Fruit fly (Drosophila melanogaster) whole organism, embryonic: Measurements from ENCODE around the gene Mst77F.

ENCODE experiments used
- B-H1 ChIP-seq: fragments of 200-800 bp; sonication (Bioruptor generic); IDR thresholded peaks from 3 replicates; pipeline ENCODE4 v1.3.6; 2022; ENCODE audit warnings: missing biosample characterization, missing genetic modification characterization
- CG10209 ChIP-seq: fragments of 200-800 bp; sonication (Bioruptor generic); optimal IDR thresholded peaks from 3 replicates; lab custom pipeline; 2017; ENCODE audit warnings: missing biosample characterization, mild to moderate bottlenecking, missing genetic modification characterization, missing genetic modification reagents
- CG10959 ChIP-seq: fragments of 200-800 bp; sonication (Bioruptor generic); IDR thresholded peaks from 2 replicates; pipeline ENCODE4 v1.3.6; 2022; ENCODE audit warnings: missing biosample characterization, missing genetic modification characterization
- CG11247 ChIP-seq: fragments of 200-800 bp; sonication (Bioruptor generic); IDR thresholded peaks from 2 replicates; pipeline ENCODE4 v1.3.6; 2022; ENCODE audit warnings: missing biosample characterization, missing genetic modification characterization
- CG11560 ChIP-seq: fragments of 200-800 bp; sonication (Bioruptor generic); IDR thresholded peaks from 3 replicates; pipeline ENCODE4 v1.3.6; 2022; ENCODE audit warnings: missing biosample characterization, missing genetic modification characterization
- CG12219 ChIP-seq: fragments of 200-800 bp; sonication (Bioruptor generic); optimal IDR thresholded peaks from 3 replicates; lab custom pipeline; 2018; ENCODE audit warnings: missing biosample characterization, mild to moderate bottlenecking, missing genetic modification characterization
- CG12391 ChIP-seq: fragments of 200-800 bp; sonication (Bioruptor generic); optimal IDR thresholded peaks from 3 replicates; lab custom pipeline; 2018; ENCODE audit warnings: missing biosample characterization, mild to moderate bottlenecking, missing genetic modification characterization, moderate library complexity
- CG12744 ChIP-seq: fragments of 200-800 bp; sonication (Bioruptor generic); optimal IDR thresholded peaks from 2 replicates; lab custom pipeline; 2016; ENCODE audit warnings: missing biosample characterization, missing genetic modification characterization
- CG14441 ChIP-seq: fragments of 200-800 bp; sonication (Bioruptor generic); IDR thresholded peaks from 2 replicates; pipeline ENCODE4 v1.3.6; 2022; ENCODE audit warnings: missing biosample characterization, missing genetic modification characterization
- CG15514 ChIP-seq: fragments of 200-800 bp; sonication (Bioruptor generic); optimal IDR thresholded peaks from 3 replicates; lab custom pipeline; 2017; ENCODE audit warnings: missing biosample characterization, missing genetic modification characterization, mild to moderate bottlenecking, moderate library complexity, missing genetic modification reagents
- CG17612 ChIP-seq: fragments of 200-800 bp; sonication (Bioruptor generic); IDR thresholded peaks from 2 replicates; pipeline ENCODE4 v1.3.6; 2022; ENCODE audit warnings: missing biosample characterization, missing genetic modification characterization
- CG17829 ChIP-seq: fragments of 200-800 bp; optimal IDR thresholded peaks from 2 replicates; lab custom pipeline; 2019; ENCODE audit warnings: missing biosample characterization, mild to moderate bottlenecking, missing genetic modification characterization, moderate library complexity
- CG17912 ChIP-seq: fragments of 200-800 bp; sonication (Bioruptor generic); optimal IDR thresholded peaks from 2 replicates; lab custom pipeline; 2018; ENCODE audit warnings: missing biosample characterization, mild to moderate bottlenecking, missing genetic modification characterization
- CG18764 ChIP-seq: fragments of 200-800 bp; sonication (Bioruptor generic); optimal IDR thresholded peaks from 3 replicates; lab custom pipeline; 2016; ENCODE audit warnings: missing biosample characterization, missing genetic modification characterization
- CG2678 ChIP-seq: fragments of 200-800 bp; sonication (Bioruptor generic); optimal IDR thresholded peaks from 3 replicates; lab custom pipeline; 2019; ENCODE audit warnings: missing biosample characterization, mild to moderate bottlenecking, missing genetic modification characterization, moderate library complexity
- CG3407 ChIP-seq: fragments of 200-800 bp; sonication (Bioruptor generic); optimal IDR thresholded peaks from 2 replicates; lab custom pipeline; 2018; ENCODE audit warnings: missing biosample characterization, mild to moderate bottlenecking, missing genetic modification characterization
- CG4360 ChIP-seq: fragments of 200-800 bp; sonication (Bioruptor generic); IDR thresholded peaks from 2 replicates; pipeline ENCODE4 v1.3.6; 2022; ENCODE audit warnings: missing biosample characterization, missing genetic modification characterization
- CG6272 ChIP-seq: fragments of 200-800 bp; sonication (Bioruptor generic); IDR thresholded peaks from 2 replicates; pipeline ENCODE4 v1.3.6; 2022; ENCODE audit warnings: missing biosample characterization, missing genetic modification characterization
- CG8281 ChIP-seq: fragments of 200-800 bp; sonication (Bioruptor generic); optimal IDR thresholded peaks from 2 replicates; lab custom pipeline; 2018; ENCODE audit warnings: missing biosample characterization, mild to moderate bottlenecking, missing genetic modification characterization, moderate library complexity
- CG8388 ChIP-seq: fragments of 200-800 bp; sonication (Bioruptor generic); optimal IDR thresholded peaks from 2 replicates; lab custom pipeline; 2019; ENCODE audit warnings: missing biosample characterization, mild to moderate bottlenecking, missing genetic modification characterization, moderate library complexity
- CG8924 ChIP-seq: fragments of 200-800 bp; optimal IDR thresholded peaks from 3 replicates; lab custom pipeline; 2019; ENCODE audit warnings: missing biosample characterization, mild to moderate bottlenecking, missing genetic modification characterization, moderate library complexity
- D ChIP-seq, 2 experiments: fragments of 200-800 bp in 1 of 2; fragments of >200 bp in 1 of 2; sonication (Bioruptor generic) in 1 of 2; optimal IDR thresholded peaks; 2 replicates in 1 of 2; 3 replicates in 1 of 2; lab custom pipeline; 2017; ENCODE audit warnings: mild to moderate bottlenecking in 1 of 2, missing biosample characterization in 1 of 2, missing genetic modification characterization in 1 of 2, missing genetic modification reagents in 1 of 2
- E2f1 ChIP-seq: fragments of 200-800 bp; sonication (Bioruptor generic); IDR thresholded peaks from 2 replicates; pipeline ENCODE4 v1.3.6; 2022; ENCODE audit warnings: missing biosample characterization, missing genetic modification characterization
- ERR ChIP-seq: fragments of 200-800 bp; sonication (Bioruptor generic); optimal IDR thresholded peaks from 2 replicates; lab custom pipeline; 2016; ENCODE audit warnings: missing biosample characterization, missing genetic modification characterization
- HLH3B ChIP-seq: fragments of 200-800 bp; sonication (Bioruptor generic); IDR thresholded peaks from 2 replicates; pipeline ENCODE4 v1.3.6; 2022; ENCODE audit warnings: missing biosample characterization, missing genetic modification characterization
- HLH54F ChIP-seq: fragments of 200-800 bp; sonication (Bioruptor generic); optimal IDR thresholded peaks from 3 replicates; lab custom pipeline; 2016; ENCODE audit warnings: missing biosample characterization, missing genetic modification characterization
- HLHmδ ChIP-seq: fragments of 200-800 bp; sonication (Bioruptor generic); optimal IDR thresholded peaks from 2 replicates; lab custom pipeline; 2018; ENCODE audit warnings: missing biosample characterization, mild to moderate bottlenecking, missing genetic modification characterization, moderate library complexity
- Nf-YB ChIP-seq: fragments of 200-800 bp; sonication (Bioruptor generic); optimal IDR thresholded peaks from 3 replicates; lab custom pipeline; 2019; ENCODE audit warnings: missing biosample characterization, mild to moderate bottlenecking, missing genetic modification characterization, moderate library complexity
- Poxn ChIP-seq: fragments of 200-800 bp; sonication (Bioruptor generic); IDR thresholded peaks from 2 replicates; pipeline ENCODE4 v1.3.6; 2022; ENCODE audit warnings: missing biosample characterization, missing genetic modification characterization
- ac ChIP-seq: fragments of 200-800 bp; sonication (Bioruptor generic); optimal IDR thresholded peaks from 3 replicates; lab custom pipeline; 2017; ENCODE audit warnings: missing biosample characterization, mild to moderate bottlenecking, missing genetic modification characterization
- amos ChIP-seq: fragments of 200-800 bp; sonication (Bioruptor generic); IDR thresholded peaks from 2 replicates; pipeline ENCODE4 v1.3.6; 2022; ENCODE audit warnings: missing biosample characterization, missing genetic modification characterization; ENCODE audit not compliant: partially characterized antibody
- bowl ChIP-seq: fragments of 200-800 bp; sonication (Bioruptor generic); IDR thresholded peaks from 2 replicates; pipeline ENCODE4 v1.3.6; 2022; ENCODE audit warnings: missing biosample characterization, missing genetic modification characterization
- br ChIP-seq: fragments of >200 bp; optimal IDR thresholded peaks from 2 replicates; lab custom pipeline; 2017
- cwo ChIP-seq: fragments of 200-800 bp; sonication (Bioruptor generic); optimal IDR thresholded peaks from 3 replicates; lab custom pipeline; 2017; ENCODE audit warnings: missing biosample characterization, missing genetic modification characterization, mild to moderate bottlenecking, moderate library complexity, missing genetic modification reagents
- dan ChIP-seq: fragments of 200-800 bp; sonication (Bioruptor generic); IDR thresholded peaks from 2 replicates; pipeline ENCODE4 v1.3.6; 2022; ENCODE audit warnings: missing biosample characterization, missing genetic modification characterization
- emc ChIP-seq: fragments of 200-800 bp; sonication (Bioruptor generic); optimal IDR thresholded peaks from 2 replicates; lab custom pipeline; 2016; ENCODE audit warnings: missing biosample characterization, missing genetic modification characterization
- gem ChIP-seq: fragments of 200-800 bp; sonication (Bioruptor generic); optimal IDR thresholded peaks from 2 replicates; lab custom pipeline; 2019; ENCODE audit warnings: missing biosample characterization, mild to moderate bottlenecking, missing genetic modification characterization, moderate library complexity
- gt ChIP-seq: fragments of 200-800 bp; sonication (Bioruptor generic); IDR thresholded peaks from 2 replicates; pipeline ENCODE4 v1.3.6; 2022; ENCODE audit warnings: missing biosample characterization, missing genetic modification characterization
- jigr1 ChIP-seq: fragments of 200-800 bp; sonication (Bioruptor generic); IDR thresholded peaks from 3 replicates; pipeline ENCODE4 v1.3.6; 2022; ENCODE audit warnings: missing biosample characterization, missing genetic modification characterization
- lilli ChIP-seq: fragments of 200-800 bp; sonication (Bioruptor generic); optimal IDR thresholded peaks from 3 replicates; lab custom pipeline; 2016; ENCODE audit warnings: missing biosample characterization, missing genetic modification characterization
- pzg ChIP-seq: fragments of 200-800 bp; sonication (Bioruptor generic); optimal IDR thresholded peaks from 3 replicates; lab custom pipeline; 2018; ENCODE audit warnings: missing biosample characterization, mild to moderate bottlenecking, missing genetic modification characterization, moderate library complexity
- schlank ChIP-seq: fragments of 200-800 bp; sonication (Bioruptor generic); optimal IDR thresholded peaks from 2 replicates; lab custom pipeline; 2018; ENCODE audit warnings: missing biosample characterization, mild to moderate bottlenecking, missing genetic modification characterization
- slbo ChIP-seq: fragments of 200-800 bp; sonication (Bioruptor generic); IDR thresholded peaks from 2 replicates; pipeline ENCODE4 v1.3.6; 2022; ENCODE audit warnings: missing biosample characterization, missing genetic modification characterization
- so ChIP-seq: fragments of 200-800 bp; sonication (Bioruptor generic); IDR thresholded peaks from 3 replicates; pipeline ENCODE4 v1.3.6; 2022; ENCODE audit warnings: missing biosample characterization, missing genetic modification characterization
- tna ChIP-seq: fragments of 200-800 bp; sonication (Bioruptor generic); IDR thresholded peaks from 2 replicates; pipeline ENCODE4 v1.3.6; 2022; ENCODE audit warnings: missing biosample characterization, missing genetic modification characterization; ENCODE audit not compliant: partially characterized antibody
- ttk ChIP-seq: fragments of 200-800 bp; sonication (Bioruptor generic); IDR thresholded peaks from 2 replicates; pipeline ENCODE4 v2.1.2; 2022; ENCODE audit warnings: missing biosample characterization, missing genetic modification characterization
- vnd ChIP-seq: fragments of 200-800 bp; sonication (Bioruptor generic); IDR thresholded peaks from 3 replicates; pipeline ENCODE4 v1.3.6; 2022; ENCODE audit warnings: missing biosample characterization, missing genetic modification characterization; ENCODE audit not compliant: partially characterized antibody
- wdn ChIP-seq: fragments of 200-800 bp; sonication (Bioruptor generic); IDR thresholded peaks from 2 replicates; pipeline ENCODE4 v1.3.6; 2022; ENCODE audit warnings: missing biosample characterization, missing genetic modification characterization
- wek ChIP-seq: fragments of 200-800 bp; sonication (Bioruptor generic); optimal IDR thresholded peaks from 3 replicates; lab custom pipeline; 2018; ENCODE audit warnings: missing biosample characterization, mild to moderate bottlenecking, missing genetic modification characterization, moderate library complexity
- wor ChIP-seq: fragments of 200-800 bp; sonication (Bioruptor generic); IDR thresholded peaks from 2 replicates; pipeline ENCODE4 v1.3.6; 2022; ENCODE audit warnings: missing biosample characterization, missing genetic modification characterization

Gene Mst77F

DNA sequence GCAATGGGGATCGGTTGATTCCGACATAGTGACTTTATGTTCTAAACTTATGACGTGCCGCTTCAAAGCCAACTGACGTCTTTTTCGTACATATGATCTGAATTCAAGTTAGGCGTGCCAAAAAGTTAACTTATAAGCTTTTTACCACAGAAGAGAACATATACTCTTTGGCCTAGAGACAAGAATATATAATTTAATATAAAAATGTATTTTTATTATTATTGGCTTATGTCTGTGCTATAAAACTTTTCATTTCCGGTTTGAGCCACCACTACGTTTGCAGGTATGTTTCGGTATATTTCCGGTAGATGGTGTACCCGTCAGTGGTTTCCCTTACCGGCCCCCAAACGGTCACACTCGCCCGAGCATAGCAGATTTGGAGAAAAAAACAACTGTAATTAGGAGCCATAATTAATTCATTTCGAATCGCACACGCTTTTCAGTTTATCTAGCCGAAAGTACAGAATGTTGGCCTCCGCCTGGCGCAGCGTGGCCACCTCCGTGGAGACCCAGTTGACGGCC, 19.4 kb downstream of the Mst77F start, which contains the start of the genes CG3698 and tzn (continued):
- TF ChIP-seq wek (GFP tag; lab: Kevin White, UChicago) (peak; percentile 87), CG17612 (GFP tag; lab: Robert Waterston, UW) (peak; percentile 78; the same call in 1 of the 2 replicates), lilli (GFP tag; lab: Kevin White, UChicago) (peak; percentile 77), HLH54F (GFP tag; lab: Kevin White, UChicago) (peak; percentile 81), CG2678 (tag; lab: Kevin White, UChicago) (no peak), B-H1 (GFP tag; lab: Robert Waterston, UW) (peak; percentile 87), CG11560 (peak; percentile 79; the same call in 2 of the 3 replicates), wor (GFP tag; lab: Robert Waterston, UW) (peak; percentile 75), so (GFP tag; lab: Robert Waterston, UW) (peak; percentile 89; the same call in 2 of the 3 replicates), pzg (GFP tag; lab: Kevin White, UChicago) (peak; percentile 81), CG8281 (tag; lab: Kevin White, UChicago) (peak; percentile 74), CG12391 (tag; lab: Kevin White, UChicago) (peak; percentile 93), tna (GFP tag; lab: Robert Waterston, UW) (no peak), jigr1 (0 out of 3 replicates have a peak, but pooled peaks have one; percentile 35), ttk (peak; percentile 94), ac (GFP tag; lab: Kevin White, UChicago) (peak; percentile 93), cwo (GFP tag; lab: Kevin White, UChicago) (no peak), CG12744 (GFP tag; lab: Kevin White, UChicago) (peak; percentile 70), CG6272 (peak; percentile 86), CG8388 (GFP tag; lab: Kevin White, UChicago) (peak; percentile 89), bowl (GFP tag; lab: Robert Waterston, UW) (peak; percentile 78), HLH3B (GFP tag; lab: Robert Waterston, UW) (peak; percentile 92), CG10959 (GFP tag; lab: Robert Waterston, UW) (peak; percentile 88), CG17912 (GFP tag; lab: Kevin White, UChicago) (peak; percentile 98), CG3407 (GFP tag; lab: Kevin White, UChicago) (peak; percentile 94), dan (no peak), gem (tag; lab: Kevin White, UChicago) (no peak), schlank (peak; percentile 92), E2f1 (GFP tag; lab: Robert Waterston, UW) (peak; percentile 92), CG18764 (peak; percentile 94), gt (GFP tag; lab: Robert Waterston, UW) (peak; percentile 89), slbo (GFP tag; lab: Robert Waterston, UW) (peak; percentile 96), br (lab: Kevin White, UChicago) (no peak), ERR (GFP tag; lab: Kevin White, UChicago) (peak; percentile 46), CG12219 (GFP tag; lab: Kevin White, UChicago) (peak; percentile 88), CG17829 (tag; lab: Kevin White, UChicago) (peak; percentile 89), CG15514 (GFP tag; lab: Kevin White, UChicago) (peak; percentile 94), CG14441 (GFP tag; lab: Robert Waterston, UW) (peak; percentile 89), emc (GFP tag; lab: Kevin White, UChicago) (peak; percentile 82), Nf-YB (peak; percentile 77), CG4360 (GFP tag; lab: Robert Waterston, UW) (peak; percentile 46; the same call in 1 of the 2 replicates), Poxn (GFP tag; lab: Robert Waterston, UW) (peak; percentile 72; the same call in 1 of the 2 replicates), amos (GFP tag; lab: Robert Waterston, UW) (no peak), HLHmδ (GFP tag; lab: Kevin White, UChicago) (peak; percentile 92), wdn (GFP tag; lab: Robert Waterston, UW) (peak; percentile 87), vnd (GFP tag; lab: Robert Waterston, UW) (no peak), D (optimal IDR thresholded peaks at IDR 0.05; lab: Kevin White, UChicago) (peak; percentile 16), D (GFP tag; optimal IDR thresholded peaks at IDR 0.05; lab: Kevin White, UChicago) (peak; percentile 94), CG8924 (tag; lab: Kevin White, UChicago) (peak; percentile 78), CG10209 (peak; percentile 97), CG11247 (GFP tag; lab: Robert Waterston, UW) (peak; percentile 91)
